Fruit fly (Drosophila melanogaster) whole organism, prepupa: ENCODE measurements around the gene CG31445.

Experiments used
- CG10631 ChIP-seq: fragments of 200-800 bp; sonication (Bioruptor generic); optimal IDR thresholded peaks from 2 replicates; lab custom pipeline; 2016; ENCODE audit warnings: missing biosample characterization, missing genetic modification characterization
- CG10669 ChIP-seq: fragments of 200-800 bp; sonication (Bioruptor generic); optimal IDR thresholded peaks from 3 replicates; lab custom pipeline; 2018; ENCODE audit warnings: missing biosample characterization, mild to moderate bottlenecking, missing genetic modification characterization, moderate library complexity
- CG11294 ChIP-seq: fragments of 200-800 bp; sonication (Bioruptor generic); IDR thresholded peaks from 2 replicates; pipeline ENCODE4 v1.3.6; 2022; ENCODE audit warnings: missing biosample characterization, missing genetic modification characterization
- CG11762 ChIP-seq: fragments of 200-800 bp; sonication (Bioruptor generic); optimal IDR thresholded peaks from 3 replicates; lab custom pipeline; 2016; ENCODE audit warnings: missing biosample characterization, missing genetic modification characterization; ENCODE audit not compliant: insufficient read depth
- CG11902 ChIP-seq: fragments of 200-800 bp; sonication (Bioruptor generic); optimal IDR thresholded peaks from 3 replicates; lab custom pipeline; 2016; ENCODE audit warnings: missing biosample characterization, missing genetic modification characterization
- CG15336 ChIP-seq: fragments of 200-800 bp; sonication (Bioruptor generic); IDR thresholded peaks from 2 replicates; pipeline ENCODE4 v1.3.6; 2022; ENCODE audit warnings: missing biosample characterization, missing genetic modification characterization
- CG16779 ChIP-seq: fragments of 200-800 bp; sonication (Bioruptor generic); optimal IDR thresholded peaks from 3 replicates; lab custom pipeline; 2017; ENCODE audit warnings: missing biosample characterization, mild to moderate bottlenecking, missing genetic modification characterization
- CG3032 ChIP-seq: fragments of 200-800 bp; optimal IDR thresholded peaks from 2 replicates; lab custom pipeline; 2019; ENCODE audit warnings: missing biosample characterization, mild to moderate bottlenecking, missing genetic modification characterization, moderate library complexity
- CG31627 ChIP-seq: fragments of 200-800 bp; sonication (Bioruptor generic); optimal IDR thresholded peaks from 3 replicates; lab custom pipeline; 2016; ENCODE audit warnings: missing biosample characterization, missing genetic modification characterization
- CG32006 ChIP-seq: fragments of 200-800 bp; sonication (Bioruptor generic); optimal IDR thresholded peaks from 3 replicates; lab custom pipeline; 2017; ENCODE audit warnings: missing biosample characterization, mild to moderate bottlenecking, missing genetic modification characterization
- CG34406 ChIP-seq: fragments of 200-800 bp; sonication (Bioruptor generic); optimal IDR thresholded peaks from 3 replicates; lab custom pipeline; 2016; ENCODE audit warnings: missing biosample characterization, missing genetic modification characterization
- CG3919 ChIP-seq: fragments of 200-800 bp; sonication (Bioruptor generic); optimal IDR thresholded peaks from 3 replicates; lab custom pipeline; 2016; ENCODE audit warnings: missing biosample characterization, missing genetic modification characterization
- CG4318 ChIP-seq: fragments of 200-800 bp; sonication (Bioruptor generic); optimal IDR thresholded peaks from 3 replicates; lab custom pipeline; 2017; ENCODE audit warnings: missing biosample characterization, mild to moderate bottlenecking, missing genetic modification characterization
- CG6276 ChIP-seq: fragments of 200-800 bp; sonication (Bioruptor generic); optimal IDR thresholded peaks from 2 replicates; lab custom pipeline; 2017; ENCODE audit warnings: missing biosample characterization, mild to moderate bottlenecking, missing genetic modification characterization
- CG6792 ChIP-seq: fragments of 200-800 bp; sonication (Bioruptor generic); optimal IDR thresholded peaks from 3 replicates; lab custom pipeline; 2016; ENCODE audit warnings: missing biosample characterization, missing genetic modification characterization
- CG6854 ChIP-seq: fragments of 200-800 bp; sonication (Bioruptor generic); optimal IDR thresholded peaks from 2 replicates; lab custom pipeline; 2017; ENCODE audit warnings: missing biosample characterization, mild to moderate bottlenecking, missing genetic modification characterization
- CG7368 ChIP-seq: fragments of 200-800 bp; sonication (Bioruptor generic); optimal IDR thresholded peaks from 3 replicates; lab custom pipeline; 2016; ENCODE audit warnings: missing biosample characterization, missing genetic modification characterization
- CG8119 ChIP-seq: fragments of 200-800 bp; sonication (Bioruptor generic); IDR thresholded peaks from 3 replicates; pipeline ENCODE4 v1.3.6; 2022; ENCODE audit warnings: missing biosample characterization, missing genetic modification characterization
- CG8319 ChIP-seq: fragments of 200-800 bp; sonication (Bioruptor generic); optimal IDR thresholded peaks from 3 replicates; lab custom pipeline; 2016; ENCODE audit warnings: missing biosample characterization, missing genetic modification characterization
- CG8632 ChIP-seq: fragments of 200-800 bp; sonication (Bioruptor generic); optimal IDR thresholded peaks from 3 replicates; lab custom pipeline; 2016; ENCODE audit warnings: missing biosample characterization, missing genetic modification characterization
- CG9139 ChIP-seq: fragments of 200-800 bp; sonication (Bioruptor generic); optimal IDR thresholded peaks from 3 replicates; lab custom pipeline; 2017; ENCODE audit warnings: missing biosample characterization, mild to moderate bottlenecking, missing genetic modification characterization
- Eip75B ChIP-seq: fragments of 200-800 bp; sonication (Bioruptor generic); optimal IDR thresholded peaks from 3 replicates; lab custom pipeline; 2016; ENCODE audit warnings: missing biosample characterization, missing genetic modification characterization
- Eip78C ChIP-seq: fragments of 200-800 bp; sonication (Bioruptor generic); peaks from one replicate; lab custom pipeline; 2016; ENCODE audit warnings: missing biosample characterization, missing genetic modification characterization
- Eip93F ChIP-seq: fragments of 200-800 bp; sonication (Bioruptor generic); optimal IDR thresholded peaks from 2 replicates; lab custom pipeline; 2016; ENCODE audit warnings: missing biosample characterization, mild to moderate bottlenecking, missing genetic modification characterization
- Ets21C ChIP-seq: fragments of 200-800 bp; sonication (Bioruptor generic); optimal IDR thresholded peaks from 3 replicates; lab custom pipeline; 2016; ENCODE audit warnings: missing biosample characterization, missing genetic modification characterization
- Ets96B ChIP-seq: fragments of 200-800 bp; optimal IDR thresholded peaks from 2 replicates; lab custom pipeline; 2019; ENCODE audit warnings: missing biosample characterization, mild to moderate bottlenecking, missing genetic modification characterization, moderate library complexity
- Gug ChIP-seq: fragments of 200-800 bp; sonication (Bioruptor generic); IDR thresholded peaks from 2 replicates; pipeline ENCODE4 v1.3.6; 2022; ENCODE audit warnings: missing biosample characterization, missing genetic modification characterization
- Hr38 ChIP-seq: sonication (Bioruptor generic); optimal IDR thresholded peaks from 2 replicates; lab custom pipeline; 2016; ENCODE audit warnings: missing biosample characterization, missing genetic modification characterization
- Hr39 ChIP-seq: fragments of 200-800 bp; sonication (Bioruptor generic); optimal IDR thresholded peaks from 2 replicates; lab custom pipeline; 2016; ENCODE audit warnings: missing biosample characterization, missing genetic modification characterization
- Lpt ChIP-seq: fragments of 200-800 bp; sonication (Bioruptor generic); optimal IDR thresholded peaks from 3 replicates; lab custom pipeline; 2016; ENCODE audit warnings: missing biosample characterization, missing genetic modification characterization
- Met ChIP-seq: fragments of 200-800 bp; sonication (Bioruptor generic); optimal IDR thresholded peaks from 3 replicates; lab custom pipeline; 2016; ENCODE audit warnings: missing biosample characterization, missing genetic modification characterization
- OdsH ChIP-seq: fragments of 200-800 bp; sonication (Bioruptor generic); optimal IDR thresholded peaks from 3 replicates; lab custom pipeline; 2016; ENCODE audit warnings: missing biosample characterization, missing genetic modification characterization
- Sox14 ChIP-seq: fragments of 200-800 bp; sonication (Bioruptor generic); optimal IDR thresholded peaks from 3 replicates; lab custom pipeline; 2016; ENCODE audit warnings: missing biosample characterization, missing genetic modification characterization
- Sox15 ChIP-seq: fragments of 200-800 bp; sonication (Bioruptor generic); optimal IDR thresholded peaks from 3 replicates; lab custom pipeline; 2016; ENCODE audit warnings: missing biosample characterization, missing genetic modification characterization
- achi ChIP-seq: fragments of 200-800 bp; sonication (Bioruptor generic); optimal IDR thresholded peaks from 3 replicates; lab custom pipeline; 2016; ENCODE audit warnings: missing biosample characterization, missing genetic modification characterization
- acj6 ChIP-seq: fragments of 200-800 bp; sonication (Bioruptor generic); optimal IDR thresholded peaks from 3 replicates; lab custom pipeline; 2016; ENCODE audit warnings: missing biosample characterization, missing genetic modification characterization
- cyc ChIP-seq: fragments of 200-800 bp; sonication (Bioruptor generic); optimal IDR thresholded peaks from 3 replicates; lab custom pipeline; 2016; ENCODE audit warnings: missing biosample characterization, missing genetic modification characterization
- dac ChIP-seq: fragments of 200-800 bp; sonication (Bioruptor generic); optimal IDR thresholded peaks from 2 replicates; lab custom pipeline; 2017; ENCODE audit warnings: missing biosample characterization, mild to moderate bottlenecking, missing genetic modification characterization
- dsx ChIP-seq: fragments of 200-800 bp; optimal IDR thresholded peaks from 3 replicates; lab custom pipeline; 2019; ENCODE audit warnings: missing biosample characterization, mild to moderate bottlenecking, missing genetic modification characterization, moderate library complexity; ENCODE audit not compliant: poor library complexity, severe bottlenecking
- eg ChIP-seq: fragments of 200-800 bp; sonication (Bioruptor generic); IDR thresholded peaks from 3 replicates; pipeline ENCODE4 v1.3.6; 2022; ENCODE audit warnings: missing biosample characterization, missing genetic modification characterization
- esn ChIP-seq: fragments of 200-800 bp; sonication (Bioruptor generic); optimal IDR thresholded peaks from 2 replicates; lab custom pipeline; 2016; ENCODE audit warnings: missing biosample characterization, mild to moderate bottlenecking, missing genetic modification characterization, moderate library complexity
- fd59A ChIP-seq: fragments of 200-800 bp; sonication (Bioruptor generic); optimal IDR thresholded peaks from 2 replicates; lab custom pipeline; 2017; ENCODE audit warnings: missing biosample characterization, mild to moderate bottlenecking, missing genetic modification characterization, missing genetic modification reagents
- fd85E ChIP-seq: fragments of 200-800 bp; sonication (Bioruptor generic); optimal IDR thresholded peaks from 3 replicates; lab custom pipeline; 2016; ENCODE audit warnings: missing biosample characterization, missing genetic modification characterization
- fkh ChIP-seq: fragments of 200-800 bp; sonication (Bioruptor generic); optimal IDR thresholded peaks from 3 replicates; lab custom pipeline; 2017; ENCODE audit warnings: missing biosample characterization, mild to moderate bottlenecking, missing genetic modification characterization, moderate library complexity
- lz ChIP-seq: fragments of 200-800 bp; sonication (Bioruptor generic); optimal IDR thresholded peaks from 3 replicates; lab custom pipeline; 2016; ENCODE audit warnings: missing biosample characterization, missing genetic modification characterization
- pdm3 ChIP-seq: fragments of 200-800 bp; sonication (Bioruptor generic); optimal IDR thresholded peaks from 3 replicates; lab custom pipeline; 2016; ENCODE audit warnings: missing biosample characterization, missing genetic modification characterization
- salr ChIP-seq, 2 experiments: fragments of 200-800 bp; sonication (Bioruptor generic); optimal IDR thresholded peaks; 3 replicates each; lab custom pipeline; 2016 to 2018; ENCODE audit warnings: missing biosample characterization in 2 of 2, missing genetic modification characterization in 2 of 2, mild to moderate bottlenecking in 1 of 2
- spab ChIP-seq: fragments of 200-800 bp; sonication (Bioruptor generic); optimal IDR thresholded peaks from 2 replicates; lab custom pipeline; 2017; ENCODE audit warnings: missing biosample characterization, mild to moderate bottlenecking, missing genetic modification characterization, missing genetic modification reagents
- ss ChIP-seq, 2 experiments: fragments of 200-800 bp; sonication (Bioruptor generic); optimal IDR thresholded peaks; 2 replicates in 1 of 2; 3 replicates in 1 of 2; lab custom pipeline; 2017 to 2018; ENCODE audit warnings: mild to moderate bottlenecking in 2 of 2, missing biosample characterization in 2 of 2, missing genetic modification characterization in 2 of 2, moderate library complexity in 1 of 2
- svp ChIP-seq: fragments of 200-800 bp; sonication (Bioruptor generic); peaks from one replicate; lab custom pipeline; 2016; ENCODE audit warnings: missing biosample characterization, missing genetic modification characterization
- topi ChIP-seq: fragments of 200-800 bp; sonication (Bioruptor generic); optimal IDR thresholded peaks from 3 replicates; lab custom pipeline; 2016; ENCODE audit warnings: missing biosample characterization, missing genetic modification characterization

Gene CG31445

dm6 chr3R:29204612-29205480, 39.8 kb downstream of the CG31445 start:
- TF ChIP-seq Eip75B (GFP tag; lab: Kevin White, UChicago), result peak; percentile 24
- TF ChIP-seq Ets21C (GFP tag; lab: Kevin White, UChicago), result no peak
- TF ChIP-seq CG9139 (GFP tag; lab: Kevin White, UChicago), result no peak
- no peak for TF ChIP-seq svp (GFP tag; lab: Kevin White, UChicago)
- TF ChIP-seq achi (GFP tag; lab: Kevin White, UChicago), result peak; percentile 51
- TF ChIP-seq CG34406 (GFP tag; lab: Kevin White, UChicago), result no peak
- no peak for TF ChIP-seq fd85E (GFP tag; lab: Kevin White, UChicago)
- TF ChIP-seq CG7368 (GFP tag; lab: Kevin White, UChicago), result peak; percentile 15
- TF ChIP-seq dsx, result peak; percentile 18
- TF ChIP-seq fkh (GFP tag; lab: Kevin White, UChicago), result no peak
- no peak for TF ChIP-seq CG8319 (GFP tag; lab: Kevin White, UChicago)
- peak; percentile 54 for TF ChIP-seq acj6 (GFP tag; lab: Kevin White, UChicago)
- peak in 1 of 2 experiments; percentile 58 for TF ChIP-seq salr (GFP tag; optimal IDR thresholded peaks at IDR 0.05; lab: Kevin White, UChicago)
- TF ChIP-seq lz (GFP tag; lab: Kevin White, UChicago), result peak; percentile 34
- TF ChIP-seq Hr39 (GFP tag; lab: Kevin White, UChicago), result no peak
- no peak for TF ChIP-seq esn (GFP tag; lab: Kevin White, UChicago)
- no peak for TF ChIP-seq Met
- peak; percentile 65 for TF ChIP-seq pdm3 (GFP tag; lab: Kevin White, UChicago)
- TF ChIP-seq CG16779 (tag; lab: Kevin White, UChicago), result peak; percentile 3
- no peak for TF ChIP-seq CG11902
- peak; percentile 68 for TF ChIP-seq dac (GFP tag; lab: Kevin White, UChicago)
- no peak for TF ChIP-seq Sox15 (GFP tag; lab: Kevin White, UChicago)
- peak; percentile 79 for TF ChIP-seq CG15336 (GFP tag; lab: Robert Waterston, UW)
- TF ChIP-seq OdsH (GFP tag; lab: Kevin White, UChicago), result peak; percentile 63
- TF ChIP-seq CG10669, result peak; percentile 20
- peak; percentile 76 for TF ChIP-seq eg (GFP tag; lab: Robert Waterston, UW)
- peak; percentile 89 for TF ChIP-seq Eip78C (GFP tag; lab: Kevin White, UChicago)
- peak in 1 of 2 experiments; percentile 35 for TF ChIP-seq ss (GFP tag; optimal IDR thresholded peaks at IDR 0.05; lab: Kevin White, UChicago)
- TF ChIP-seq fd59A, result peak; percentile 41
- TF ChIP-seq CG4318, result peak; percentile 73
- TF ChIP-seq CG11294 (GFP tag; lab: Robert Waterston, UW), result no peak
- TF ChIP-seq CG3919 (GFP tag; lab: Kevin White, UChicago), result peak; percentile 56
- peak; percentile 26 for TF ChIP-seq CG6792 (GFP tag; lab: Kevin White, UChicago)
- peak; percentile 46 for TF ChIP-seq Lpt (GFP tag; lab: Kevin White, UChicago)
- peak; percentile 77 for TF ChIP-seq CG8119 (GFP tag; lab: Robert Waterston, UW)
- TF ChIP-seq CG6276, result peak; percentile 55
- TF ChIP-seq CG10631 (GFP tag; lab: Kevin White, UChicago), result peak; percentile 52
- TF ChIP-seq CG3032 (tag; lab: Kevin White, UChicago), result peak; percentile 55
- peak; percentile 86 for TF ChIP-seq CG32006 (GFP tag; lab: Kevin White, UChicago)
- TF ChIP-seq Sox14 (GFP tag; lab: Kevin White, UChicago), result peak; percentile 27
- TF ChIP-seq Hr38, result no peak
- TF ChIP-seq CG31627 (GFP tag; lab: Kevin White, UChicago), result no peak
- TF ChIP-seq cyc, result no peak
- TF ChIP-seq Eip93F (GFP tag; lab: Kevin White, UChicago), result no peak
- TF ChIP-seq Gug (GFP tag; lab: Robert Waterston, UW), result peak; percentile 45; the same call in 1 of the 2 replicates
- TF ChIP-seq CG8632, result no peak
- peak; percentile 47 for TF ChIP-seq Ets96B
- TF ChIP-seq topi (GFP tag; lab: Kevin White, UChicago), result no peak
- TF ChIP-seq spab, result peak; percentile 38
- TF ChIP-seq CG6854 (GFP tag; lab: Kevin White, UChicago), result no peak
- no peak for TF ChIP-seq CG11762 (GFP tag; lab: Kevin White, UChicago)
